Fruit fly (Drosophila melanogaster) whole organism, embryonic: ENCODE results near the gene FipoQ.

Source experiments
- ATbp ChIP-seq: fragments of 200-800 bp; sonication (Bioruptor generic); optimal IDR thresholded peaks from 2 replicates; lab custom pipeline; 2017; ENCODE audit warnings: missing biosample characterization, mild to moderate bottlenecking, missing genetic modification characterization, missing genetic modification reagents
- CG10209 ChIP-seq: fragments of 200-800 bp; sonication (Bioruptor generic); optimal IDR thresholded peaks from 3 replicates; lab custom pipeline; 2017; ENCODE audit warnings: missing biosample characterization, mild to moderate bottlenecking, missing genetic modification characterization, missing genetic modification reagents
- CG12236 ChIP-seq: fragments of 200-800 bp; sonication (Bioruptor generic); optimal IDR thresholded peaks from 2 replicates; lab custom pipeline; 2016; ENCODE audit warnings: missing biosample characterization, missing genetic modification characterization
- CG12391 ChIP-seq: fragments of 200-800 bp; sonication (Bioruptor generic); optimal IDR thresholded peaks from 3 replicates; lab custom pipeline; 2018; ENCODE audit warnings: missing biosample characterization, mild to moderate bottlenecking, missing genetic modification characterization, moderate library complexity
- CG15696 ChIP-seq: fragments of 200-800 bp; sonication (Bioruptor generic); optimal IDR thresholded peaks from 2 replicates; lab custom pipeline; 2019; ENCODE audit warnings: missing biosample characterization, mild to moderate bottlenecking, missing genetic modification characterization, moderate library complexity
- CG16779 ChIP-seq: fragments of 200-800 bp; sonication (Bioruptor generic); IDR thresholded peaks from 2 replicates; pipeline ENCODE4 v1.3.6; 2022; ENCODE audit warnings: missing biosample characterization, missing genetic modification characterization
- CG18262 ChIP-seq: fragments of 200-800 bp; optimal IDR thresholded peaks from 3 replicates; lab custom pipeline; 2019; ENCODE audit warnings: missing biosample characterization, mild to moderate bottlenecking, missing genetic modification characterization, moderate library complexity
- CG18764 ChIP-seq: fragments of 200-800 bp; sonication (Bioruptor generic); optimal IDR thresholded peaks from 3 replicates; lab custom pipeline; 2016; ENCODE audit warnings: missing biosample characterization, missing genetic modification characterization
- CG2116 ChIP-seq: fragments of 200-800 bp; sonication (Bioruptor generic); optimal IDR thresholded peaks from 3 replicates; lab custom pipeline; 2018; ENCODE audit warnings: missing biosample characterization, mild to moderate bottlenecking, missing genetic modification characterization
- CG2120 ChIP-seq: fragments of 200-800 bp; sonication (Bioruptor generic); optimal IDR thresholded peaks from 3 replicates; lab custom pipeline; 2016; ENCODE audit warnings: missing biosample characterization, missing genetic modification characterization
- CG2889 ChIP-seq: fragments of 200-800 bp; sonication (Bioruptor generic); IDR thresholded peaks from 3 replicates; pipeline ENCODE4 v1.3.6; 2022; ENCODE audit warnings: missing biosample characterization, missing genetic modification characterization
- CG32532 ChIP-seq: fragments of 200-800 bp; sonication (Bioruptor generic); IDR thresholded peaks from 2 replicates; pipeline ENCODE4 v1.3.6; 2022; ENCODE audit warnings: missing biosample characterization, missing genetic modification characterization
- CG34224 ChIP-seq: fragments of 200-800 bp; sonication (Bioruptor generic); IDR thresholded peaks from 3 replicates; pipeline ENCODE4 v1.3.6; 2022; ENCODE audit warnings: missing biosample characterization, missing genetic modification characterization; ENCODE audit not compliant: partially characterized antibody
- CG4707 ChIP-seq: fragments of 200-800 bp; sonication (Bioruptor generic); optimal IDR thresholded peaks from 2 replicates; lab custom pipeline; 2018; ENCODE audit warnings: missing biosample characterization, mild to moderate bottlenecking, missing genetic modification characterization, moderate library complexity
- CG7963 ChIP-seq: fragments of 200-800 bp; sonication (Bioruptor generic); IDR thresholded peaks from 3 replicates; pipeline ENCODE4 v1.3.6; 2022; ENCODE audit warnings: missing biosample characterization, missing genetic modification characterization; ENCODE audit not compliant: partially characterized antibody
- Dek ChIP-seq: fragments of 200-800 bp; sonication (Bioruptor generic); optimal IDR thresholded peaks from 3 replicates; lab custom pipeline; 2019; ENCODE audit warnings: missing biosample characterization, mild to moderate bottlenecking, missing genetic modification characterization, moderate library complexity
- Doc3 ChIP-seq: fragments of 200-800 bp; sonication (Bioruptor generic); IDR thresholded peaks from 3 replicates; pipeline ENCODE4 v1.3.6; 2022; ENCODE audit warnings: missing biosample characterization, missing genetic modification characterization; ENCODE audit not compliant: partially characterized antibody
- Ets65A ChIP-seq: fragments of 200-800 bp; sonication (Bioruptor generic); peaks from one replicate; lab custom pipeline; 2016; ENCODE audit warnings: missing biosample characterization, missing genetic modification characterization
- HLH3B ChIP-seq: fragments of 200-800 bp; sonication (Bioruptor generic); IDR thresholded peaks from 2 replicates; pipeline ENCODE4 v1.3.6; 2022; ENCODE audit warnings: missing biosample characterization, missing genetic modification characterization
- Hey ChIP-seq: fragments of 200-800 bp; sonication (Bioruptor generic); optimal IDR thresholded peaks from 3 replicates; lab custom pipeline; 2018; ENCODE audit warnings: missing biosample characterization, mild to moderate bottlenecking, missing genetic modification characterization
- Hmr ChIP-seq: fragments of 200-800 bp; sonication (Bioruptor generic); optimal IDR thresholded peaks from 3 replicates; lab custom pipeline; 2017; ENCODE audit warnings: mild to moderate bottlenecking, missing biosample characterization, missing genetic modification reagents, missing genetic modification characterization
- Hr51 ChIP-seq, 2 experiments: fragments of 200-800 bp; sonication (Bioruptor generic); optimal IDR thresholded peaks; 2 replicates in 1 of 2; 3 replicates in 1 of 2; lab custom pipeline; 2016 to 2018; ENCODE audit warnings: missing biosample characterization in 2 of 2, missing genetic modification characterization in 2 of 2, mild to moderate bottlenecking in 1 of 2, moderate library complexity in 1 of 2
- Kr ChIP-seq: fragments of 200-800 bp; sonication (Bioruptor generic); optimal IDR thresholded peaks from 2 replicates; lab custom pipeline; 2017; ENCODE audit warnings: missing biosample characterization, mild to moderate bottlenecking, missing genetic modification characterization
- Med ChIP-seq: fragments of 200-800 bp; sonication (Bioruptor generic); peaks from one replicate; lab custom pipeline; 2016; ENCODE audit warnings: missing biosample characterization, missing genetic modification characterization, mild to moderate bottlenecking, inconsistent platforms, moderate library complexity
- Myb ChIP-seq: fragments of 200-800 bp; sonication (Bioruptor generic); optimal IDR thresholded peaks from 2 replicates; lab custom pipeline; 2016; ENCODE audit warnings: missing biosample characterization, missing genetic modification characterization
- Neu2 ChIP-seq: fragments of 200-800 bp; sonication (Bioruptor generic); optimal IDR thresholded peaks from 3 replicates; lab custom pipeline; 2016; ENCODE audit warnings: missing biosample characterization, missing genetic modification characterization, borderline replicate concordance
- Sin3A ChIP-seq: fragments of >200 bp; optimal IDR thresholded peaks from 2 replicates; lab custom pipeline; 2018
- Sox102F ChIP-seq: fragments of 200-800 bp; sonication (Bioruptor generic); optimal IDR thresholded peaks from 2 replicates; lab custom pipeline; 2018; ENCODE audit warnings: missing biosample characterization, mild to moderate bottlenecking, missing genetic modification characterization, moderate library complexity
- Vsx1 ChIP-seq: fragments of 200-800 bp; sonication (Bioruptor generic); optimal IDR thresholded peaks from 2 replicates; lab custom pipeline; 2017; ENCODE audit warnings: missing biosample characterization, mild to moderate bottlenecking, missing genetic modification characterization, missing genetic modification reagents
- bigmax ChIP-seq: fragments of 200-800 bp; sonication (Bioruptor generic); optimal IDR thresholded peaks from 2 replicates; lab custom pipeline; 2018; ENCODE audit warnings: missing biosample characterization, mild to moderate bottlenecking, missing genetic modification characterization
- chm ChIP-seq: fragments of 200-800 bp; sonication (Bioruptor generic); IDR thresholded peaks from 2 replicates; pipeline ENCODE4 v1.3.6; 2022; ENCODE audit warnings: missing biosample characterization, missing genetic modification characterization
- gce ChIP-seq: fragments of 200-800 bp; sonication (Bioruptor generic); IDR thresholded peaks from 3 replicates; pipeline ENCODE4 v1.3.6; 2022; ENCODE audit warnings: missing biosample characterization, missing genetic modification characterization
- gem ChIP-seq: fragments of 200-800 bp; sonication (Bioruptor generic); optimal IDR thresholded peaks from 2 replicates; lab custom pipeline; 2019; ENCODE audit warnings: missing biosample characterization, mild to moderate bottlenecking, missing genetic modification characterization, moderate library complexity
- hbn ChIP-seq: fragments of 200-800 bp; sonication (Bioruptor generic); IDR thresholded peaks from 2 replicates; pipeline ENCODE4 v1.3.6; 2022; ENCODE audit warnings: missing biosample characterization, missing genetic modification characterization; ENCODE audit not compliant: partially characterized antibody
- ken ChIP-seq: fragments of 200-800 bp; sonication (Bioruptor generic); IDR thresholded peaks from 3 replicates; pipeline ENCODE4 v1.3.6; 2022; ENCODE audit warnings: missing biosample characterization, missing genetic modification characterization
- nerfin-1 ChIP-seq: fragments of 200-800 bp; sonication (Bioruptor generic); optimal IDR thresholded peaks from 3 replicates; lab custom pipeline; 2019; ENCODE audit warnings: missing biosample characterization, mild to moderate bottlenecking, missing genetic modification characterization, moderate library complexity
- org-1 ChIP-seq: fragments of 200-800 bp; sonication (Bioruptor generic); optimal IDR thresholded peaks from 2 replicates; lab custom pipeline; 2017; ENCODE audit warnings: missing biosample characterization, missing genetic modification characterization
- pan ChIP-seq, 4 experiments: fragments of >200 bp in 3 of 4; fragments of 200-800 bp in 1 of 4; sonication (Bioruptor generic) in 1 of 4; optimal IDR thresholded peaks in 3 of 4; IDR thresholded peaks in 1 of 4; 2 replicates each; pipeline versions ENCODE4 v1.3.6 to Lab custom; 2017 to 2022; ENCODE audit warnings: missing biosample characterization in 2 of 4, missing genetic modification characterization in 2 of 4, mixed read lengths in 1 of 4
- ranshi ChIP-seq: fragments of 200-800 bp; sonication (Bioruptor generic); IDR thresholded peaks from 2 replicates; pipeline ENCODE4 v1.3.6; 2022; ENCODE audit warnings: missing biosample characterization, missing genetic modification characterization
- sens ChIP-seq: fragments of 200-800 bp; sonication (Bioruptor generic); peaks from one replicate; lab custom pipeline; 2016; ENCODE audit warnings: missing biosample characterization, missing genetic modification characterization
- shn ChIP-seq: fragments of 200-800 bp; sonication (Bioruptor generic); optimal IDR thresholded peaks from 3 replicates; lab custom pipeline; 2016; ENCODE audit warnings: missing biosample characterization, missing genetic modification characterization
- sima ChIP-seq: fragments of 200-800 bp; sonication (Bioruptor generic); optimal IDR thresholded peaks from 2 replicates; lab custom pipeline; 2016; ENCODE audit warnings: missing biosample characterization, missing genetic modification characterization
- slbo ChIP-seq: fragments of 200-800 bp; sonication (Bioruptor generic); IDR thresholded peaks from 2 replicates; pipeline ENCODE4 v1.3.6; 2022; ENCODE audit warnings: missing biosample characterization, missing genetic modification characterization
- sqz ChIP-seq: fragments of 200-800 bp; sonication (Bioruptor generic); optimal IDR thresholded peaks from 3 replicates; lab custom pipeline; 2018; ENCODE audit warnings: missing biosample characterization, mild to moderate bottlenecking, missing genetic modification characterization
- zen2 ChIP-seq: fragments of 200-800 bp; sonication (Bioruptor generic); IDR thresholded peaks from 3 replicates; pipeline ENCODE4 v1.3.6; 2022; ENCODE audit warnings: missing biosample characterization, missing genetic modification characterization; ENCODE audit not compliant: partially characterized antibody
- zfh1 ChIP-seq: fragments of 200-800 bp; sonication (Bioruptor generic); IDR thresholded peaks from 3 replicates; pipeline ENCODE4 v1.3.6; 2022; ENCODE audit warnings: missing biosample characterization, missing genetic modification characterization
- zfh2 ChIP-seq: fragments of 200-800 bp; sonication (Bioruptor generic); optimal IDR thresholded peaks from 2 replicates; lab custom pipeline; 2016; ENCODE audit warnings: missing biosample characterization, missing genetic modification characterization

FipoQ gene

dm6 chr3R:29461846-29462245 is 32.7 kb upstream of the FipoQ start (continued):
- TF ChIP-seq HLH3B (GFP tag; lab: Robert Waterston, UW): peak; percentile 31; the same call in 1 of the 2 replicates
- TF ChIP-seq zfh1: 0 out of 3 replicates have a peak, but pooled peaks have one; percentile 19
- peak; percentile 64 for TF ChIP-seq sens
- TF ChIP-seq ken (GFP tag; lab: Robert Waterston, UW): peak; percentile 50; the same call in 1 of the 3 replicates
- 0 out of 2 replicates have a peak, but pooled peaks have one; percentile 8 for TF ChIP-seq CG32532 (GFP tag; lab: Robert Waterston, UW)

DNA sequence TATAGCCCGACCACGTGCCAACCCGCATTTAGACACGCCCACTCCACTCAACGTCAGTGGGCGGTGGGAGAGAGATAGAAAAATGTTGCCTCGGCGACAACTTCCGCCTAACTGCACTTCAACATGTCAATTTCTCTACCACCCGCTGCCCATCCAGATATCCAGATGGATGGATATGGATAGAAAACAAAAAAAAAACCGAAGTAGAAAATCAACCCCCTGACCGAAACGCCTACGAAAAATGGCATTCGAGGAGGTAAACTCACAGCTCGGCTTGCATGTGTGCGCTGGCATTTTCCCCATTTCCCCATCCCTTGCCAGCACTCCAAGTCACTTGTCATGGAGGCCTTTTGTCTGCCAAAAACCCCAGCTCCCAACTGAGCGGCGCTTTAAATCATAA is 27.8 kb upstream of the FipoQ start:
- TF ChIP-seq Med: no peak
- TF ChIP-seq CG18262: no peak
- TF ChIP-seq Hey (tag; lab: Kevin White, UChicago): peak; percentile 28
- TF ChIP-seq nerfin-1: peak; percentile 63
- TF ChIP-seq shn (GFP tag; lab: Kevin White, UChicago): no peak
- TF ChIP-seq Myb (GFP tag; lab: Kevin White, UChicago): no peak
- TF ChIP-seq sqz: peak; percentile 53
- no peak for TF ChIP-seq CG10209 (GFP tag; lab: Kevin White, UChicago)
- TF ChIP-seq Ets65A (GFP tag; lab: Kevin White, UChicago): peak; percentile 79
- TF ChIP-seq Kr (GFP tag; lab: Kevin White, UChicago): peak; percentile 4
- TF ChIP-seq, all 482 proteins: peak for 5

DNA sequence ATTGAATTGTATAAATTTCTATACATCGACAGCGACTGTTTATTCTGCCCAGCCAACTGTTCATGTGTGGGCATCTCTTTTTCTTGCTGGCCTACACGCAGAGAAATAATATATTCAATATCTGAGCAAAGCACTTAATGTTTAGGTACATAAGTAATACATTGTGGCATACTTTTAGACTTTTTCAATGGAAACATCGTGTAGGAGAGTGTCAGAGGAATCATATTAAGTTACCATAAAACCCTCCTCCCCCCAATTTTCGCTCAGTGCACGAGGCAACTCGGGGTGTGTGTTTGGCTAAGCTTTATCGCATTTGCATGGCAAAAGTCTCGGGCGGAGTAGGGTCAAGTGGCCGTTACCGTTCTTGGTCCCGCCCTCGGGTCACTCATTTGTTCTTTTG is 24.5 kb upstream of the FipoQ start:
- TF ChIP-seq Sox102F (peak; percentile 19), zfh2 (no peak), hbn (GFP tag; lab: Robert Waterston, UW) (no peak), ATbp (GFP tag; lab: Kevin White, UChicago) (no peak), Vsx1 (no peak), CG2889 (GFP tag; lab: Robert Waterston, UW) (0 out of 3 replicates have a peak, but pooled peaks have one; percentile 12), bigmax (GFP tag; lab: Kevin White, UChicago) (no peak), CG12391 (tag; lab: Kevin White, UChicago) (peak; percentile 4), CG15696 (no peak), CG2116 (GFP tag; lab: Kevin White, UChicago) (no peak), Neu2 (no peak), Hr51 (GFP tag; optimal IDR thresholded peaks at IDR 0.05; lab: Kevin White, UChicago) (peak in 1 of 2 experiments; percentile 22), Doc3 (GFP tag; lab: Robert Waterston, UW) (no peak), CG18764 (no peak), CG12236 (GFP tag; lab: Kevin White, UChicago) (no peak), Hey (tag; lab: Kevin White, UChicago) (no peak), Sin3A (lab: Kevin White, UChicago) (no peak), org-1 (GFP tag; lab: Kevin White, UChicago) (no peak), sima (no peak), CG2120 (GFP tag; lab: Kevin White, UChicago) (peak; percentile 22), zen2 (GFP tag; lab: Robert Waterston, UW) (no peak), Dek (tag; lab: Kevin White, UChicago) (no peak), chm (no peak), gem (tag; lab: Kevin White, UChicago) (no peak), slbo (GFP tag; lab: Robert Waterston, UW) (peak; percentile 48; the same call in 1 of the 2 replicates), CG4707 (GFP tag; lab: Kevin White, UChicago) (no peak), CG16779 (GFP tag; lab: Robert Waterston, UW) (no peak), ranshi (GFP tag; lab: Robert Waterston, UW) (no peak), pan (optimal IDR thresholded peaks at IDR 0.05; lab: Kevin White, UChicago) (no peak), pan (GFP tag; optimal IDR thresholded peaks at IDR 0.05 in 1 of 2, IDR thresholded peaks at IDR 0.05 in 1 of 2) (no peak), Hmr (no peak), CG34224 (GFP tag; lab: Robert Waterston, UW) (no peak), gce (GFP tag; lab: Robert Waterston, UW) (no peak), zfh1 (no peak), CG7963 (no peak)
